Worm (Caenorhabditis elegans) whole organism, L3 larva: ENCODE measurements around the gene rbx-1.

Experiments
- R02D3.7 ChIP-seq: fragments of 150-350 bp; optimal IDR thresholded peaks from 2 replicates; lab custom pipeline; 2014; ENCODE audit warnings: missing biosample characterization, missing genetic modification characterization
- aly-2 ChIP-seq: fragments of 150-350 bp; optimal IDR thresholded peaks from 2 replicates; lab custom pipeline; 2014; ENCODE audit warnings: missing biosample characterization, missing genetic modification characterization
- ama-1 ChIP-seq: fragments of 150-350 bp; optimal IDR thresholded peaks from 2 replicates; lab custom pipeline; 2018
- ceh-16 ChIP-seq: sonication (generic microtip); optimal IDR thresholded peaks from 2 replicates; lab custom pipeline; 2017; ENCODE audit warnings: missing biosample characterization, missing genetic modification characterization
- ceh-28 ChIP-seq: fragments of 150-350 bp; optimal IDR thresholded peaks from 2 replicates; lab custom pipeline; 2014; ENCODE audit warnings: missing biosample characterization, missing genetic modification reagents, missing genetic modification characterization
- ceh-9 ChIP-seq: sonication (generic microtip); optimal IDR thresholded peaks from 2 replicates; lab custom pipeline; 2018; ENCODE audit warnings: missing biosample characterization, missing genetic modification characterization
- egl-27 ChIP-seq: sonication (generic microtip); optimal IDR thresholded peaks from 4 replicates; lab custom pipeline; 2017; ENCODE audit warnings: missing biosample characterization, missing genetic modification reagents, missing genetic modification characterization
- egl-5 ChIP-seq: fragments of 150-350 bp; optimal IDR thresholded peaks from 2 replicates; lab custom pipeline; 2017; ENCODE audit warnings: missing biosample characterization, missing genetic modification reagents, missing genetic modification characterization, inconsistent platforms
- elt-1 ChIP-seq: fragments of 150-350 bp; optimal IDR thresholded peaks from 2 replicates; lab custom pipeline; 2014; ENCODE audit warnings: missing biosample characterization, missing genetic modification characterization
- elt-2 ChIP-seq: sonication (generic microtip); optimal IDR thresholded peaks from 2 replicates; lab custom pipeline; 2016; ENCODE audit warnings: missing genetic modification reagents, mild to moderate bottlenecking, missing genetic modification characterization, missing compliant biosample characterization
- elt-3 ChIP-seq, 3 experiments: fragments of 150-350 bp in 1 of 3; sonication (generic microtip) in 2 of 3; optimal IDR thresholded peaks; 2 replicates in 2 of 3; 4 replicates in 1 of 3; lab custom pipeline; 2014 to 2017; ENCODE audit warnings: missing biosample characterization in 3 of 3, missing genetic modification characterization in 3 of 3
- fkh-2 ChIP-seq: fragments of 150-350 bp; optimal IDR thresholded peaks from 2 replicates; lab custom pipeline; 2014; ENCODE audit warnings: missing biosample characterization, missing genetic modification reagents, missing genetic modification characterization
- hmg-11 ChIP-seq: sonication (generic microtip); optimal IDR thresholded peaks from 2 replicates; lab custom pipeline; 2016; ENCODE audit warnings: missing genetic modification characterization, missing compliant biosample characterization
- jun-1 ChIP-seq: fragments of 150-350 bp; optimal IDR thresholded peaks from 2 replicates; lab custom pipeline; 2014; ENCODE audit warnings: missing biosample characterization, missing genetic modification reagents, missing genetic modification characterization
- lin-39 ChIP-seq: fragments of 150-350 bp; optimal IDR thresholded peaks from 2 replicates; lab custom pipeline; 2018; ENCODE audit warnings: missing biosample characterization, missing genetic modification reagents, missing genetic modification characterization
- lsy-12 ChIP-seq: sonication (generic microtip); optimal IDR thresholded peaks from 2 replicates; lab custom pipeline; 2016; ENCODE audit warnings: mild to moderate bottlenecking, missing genetic modification characterization, missing compliant biosample characterization
- mdl-1 ChIP-seq: fragments of 150-350 bp; optimal IDR thresholded peaks from 2 replicates; lab custom pipeline; 2014; ENCODE audit warnings: missing biosample characterization, missing genetic modification characterization
- mml-1 ChIP-seq: fragments of 150-350 bp; sonication (generic microtip); optimal IDR thresholded peaks from 3 replicates; lab custom pipeline; 2014; ENCODE audit warnings: missing biosample characterization, missing genetic modification characterization
- nfya-1 ChIP-seq: sonication (generic microtip); optimal IDR thresholded peaks from 2 replicates; lab custom pipeline; 2017; ENCODE audit warnings: missing genetic modification characterization, mild to moderate bottlenecking, missing compliant biosample characterization, antibody characterized with exemption, moderate library complexity; ENCODE audit not compliant: insufficient read depth
- nhr-23 ChIP-seq: fragments of 150-350 bp; optimal IDR thresholded peaks from 2 replicates; lab custom pipeline; 2014; ENCODE audit warnings: missing biosample characterization, missing genetic modification reagents, missing genetic modification characterization
- nhr-237 ChIP-seq: fragments of 150-350 bp; optimal IDR thresholded peaks from 2 replicates; lab custom pipeline; 2014; ENCODE audit warnings: missing biosample characterization, missing genetic modification characterization
- nhr-28 ChIP-seq: fragments of 150-350 bp; optimal IDR thresholded peaks from 2 replicates; lab custom pipeline; 2014; ENCODE audit warnings: missing biosample characterization, missing genetic modification characterization
- nhr-43 ChIP-seq: sonication (generic microtip); optimal IDR thresholded peaks from 2 replicates; lab custom pipeline; 2016; ENCODE audit warnings: mild to moderate bottlenecking, missing genetic modification characterization, missing compliant biosample characterization; ENCODE audit not compliant: poor library complexity, severe bottlenecking
- nhr-67 ChIP-seq: fragments of 150-350 bp; optimal IDR thresholded peaks from 2 replicates; lab custom pipeline; 2014; ENCODE audit warnings: missing biosample characterization, missing genetic modification characterization
- nhr-76 ChIP-seq: fragments of 150-350 bp; sonication (generic microtip); optimal IDR thresholded peaks from 5 replicates; lab custom pipeline; 2014; ENCODE audit warnings: missing biosample characterization, missing genetic modification characterization
- nhr-77 ChIP-seq: fragments of 150-350 bp; optimal IDR thresholded peaks from 2 replicates; lab custom pipeline; 2014; ENCODE audit warnings: missing biosample characterization, missing genetic modification characterization
- pha-4 ChIP-seq: fragments of 150-350 bp; optimal IDR thresholded peaks from 2 replicates; lab custom pipeline; 2014; ENCODE audit warnings: missing biosample characterization, missing genetic modification reagents, missing genetic modification characterization
- pqm-1 ChIP-seq: fragments of 150-350 bp; optimal IDR thresholded peaks from 2 replicates; lab custom pipeline; 2017; ENCODE audit warnings: missing biosample characterization, missing genetic modification characterization, inconsistent platforms
- sea-2 ChIP-seq: fragments of 150-350 bp; sonication (generic microtip); optimal IDR thresholded peaks from 4 replicates; lab custom pipeline; 2014; ENCODE audit warnings: missing biosample characterization, missing genetic modification reagents, missing genetic modification characterization
- skn-1 ChIP-seq: fragments of 150-350 bp; optimal IDR thresholded peaks from 2 replicates; lab custom pipeline; 2014; ENCODE audit warnings: missing biosample characterization, missing genetic modification characterization
- tbx-2 ChIP-seq: sonication (generic microtip); optimal IDR thresholded peaks from 2 replicates; lab custom pipeline; 2016; ENCODE audit warnings: mild to moderate bottlenecking, missing genetic modification characterization, missing compliant biosample characterization
- unc-39 ChIP-seq: sonication (generic microtip); optimal IDR thresholded peaks from 4 replicates; lab custom pipeline; 2017; ENCODE audit warnings: missing biosample characterization, missing genetic modification characterization
- zag-1 ChIP-seq: fragments of 150-350 bp; optimal IDR thresholded peaks from 2 replicates; lab custom pipeline; 2014; ENCODE audit warnings: missing biosample characterization, missing genetic modification characterization
- ztf-11 ChIP-seq: fragments of 150-350 bp; optimal IDR thresholded peaks from 2 replicates; lab custom pipeline; 2014; ENCODE audit warnings: missing biosample characterization, missing genetic modification characterization
- ztf-4 ChIP-seq: fragments of 150-350 bp; optimal IDR thresholded peaks from 2 replicates; lab custom pipeline; 2014; ENCODE audit warnings: missing biosample characterization, missing genetic modification characterization

Gene rbx-1

ce11 chrV:9663948-9664347, 26.4 kb downstream of the rbx-1 start:
- TF ChIP-seq egl-27 (tag; lab: Kevin White, UChicago): no peak
- TF ChIP-seq ztf-4: no peak
- TF ChIP-seq nhr-67 (tag; lab: Kevin White, UChicago): no peak
- TF ChIP-seq sea-2 (GFP tag; lab: Kevin White, UChicago): no peak
- no peak for TF ChIP-seq hmg-11 (tag; lab: Kevin White, UChicago)
- TF ChIP-seq egl-5 (tag; lab: Kevin White, UChicago): no peak
- TF ChIP-seq tbx-2 (tag; lab: Kevin White, UChicago): no peak
- TF ChIP-seq aly-2 (tag; lab: Kevin White, UChicago): no peak
- TF ChIP-seq mml-1 (tag; lab: Kevin White, UChicago): no peak
- no peak for TF ChIP-seq elt-3 (tag; optimal IDR thresholded peaks at IDR 0.05; lab: Kevin White, UChicago)
- TF ChIP-seq ama-1 (lab: Kevin White, UChicago): no peak
- TF ChIP-seq unc-39 (tag; lab: Kevin White, UChicago): no peak
- no peak for TF ChIP-seq ztf-11
- TF ChIP-seq lin-39 (tag; lab: Kevin White, UChicago): no peak
- TF ChIP-seq pqm-1 (tag; lab: Kevin White, UChicago): no peak
- TF ChIP-seq nhr-237 (tag; lab: Kevin White, UChicago): no peak
- no peak for TF ChIP-seq nhr-77 (tag; lab: Kevin White, UChicago)
- TF ChIP-seq nfya-1 (tag; lab: Kevin White, UChicago): no peak
- no peak for TF ChIP-seq zag-1 (tag; lab: Kevin White, UChicago)
- no peak for TF ChIP-seq nhr-43 (tag; lab: Kevin White, UChicago)
- TF ChIP-seq, all 47 proteins: peak for 0

- TF ChIP-seq lsy-12 (no peak), nhr-43 (tag; lab: Kevin White, UChicago) (no peak), ztf-4 (no peak), skn-1 (tag; lab: Kevin White, UChicago) (no peak), nhr-67 (tag; lab: Kevin White, UChicago) (no peak), nhr-237 (tag; lab: Kevin White, UChicago) (no peak), zag-1 (tag; lab: Kevin White, UChicago) (no peak), pqm-1 (tag; lab: Kevin White, UChicago) (no peak), ceh-16 (tag; lab: Kevin White, UChicago) (no peak), jun-1 (tag; lab: Kevin White, UChicago) (no peak), egl-5 (tag; lab: Kevin White, UChicago) (no peak)
- TF ChIP-seq, all 47 proteins: peak for 0
Measured at ce11 chrV:9661514-9661913, 28.8 kb downstream of the rbx-1 start, which contains the start of gene pitr-4. pitr-4 (minus strand) TSS chrV:9661614.

- no peak for TF ChIP-seq sea-2 (GFP tag; lab: Kevin White, UChicago)
- no peak for TF ChIP-seq lin-39 (tag; lab: Kevin White, UChicago)
- TF ChIP-seq nhr-23: peak; percentile 73
- no peak for TF ChIP-seq ceh-9 (tag; lab: Kevin White, UChicago)
- no peak for TF ChIP-seq R02D3.7 (tag; lab: Kevin White, UChicago)
- no peak for TF ChIP-seq nhr-237 (tag; lab: Kevin White, UChicago)
- TF ChIP-seq ztf-4: no peak
- TF ChIP-seq elt-2 (tag; lab: Kevin White, UChicago): no peak
- no peak for TF ChIP-seq fkh-2 (tag; lab: Kevin White, UChicago)
- TF ChIP-seq nhr-76 (tag; lab: Kevin White, UChicago): no peak
- no peak for TF ChIP-seq zag-1 (tag; lab: Kevin White, UChicago)
- peak; percentile 74 for TF ChIP-seq nhr-43 (tag; lab: Kevin White, UChicago)
- TF ChIP-seq elt-3 (tag; optimal IDR thresholded peaks at IDR 0.05; lab: Kevin White, UChicago): peak; percentile 28 to 93 (median 71)
- TF ChIP-seq nhr-28 (tag; lab: Kevin White, UChicago): no peak
- no peak for TF ChIP-seq unc-39 (tag; lab: Kevin White, UChicago)
- TF ChIP-seq aly-2 (tag; lab: Kevin White, UChicago): no peak
- no peak for TF ChIP-seq mdl-1 (tag; lab: Kevin White, UChicago)
Measured at ce11 chrV:9654154-9654805, 36.0 kb downstream of the rbx-1 start, which contains the start of gene cyp-29A4. cyp-29A4 (plus strand) TSS chrV:9654755.

- TF ChIP-seq sea-2 (GFP tag; lab: Kevin White, UChicago) (no peak), nhr-76 (tag; lab: Kevin White, UChicago) (no peak), pqm-1 (tag; lab: Kevin White, UChicago) (no peak), ama-1 (lab: Kevin White, UChicago) (no peak), pha-4 (tag; lab: Kevin White, UChicago) (no peak), hmg-11 (tag; lab: Kevin White, UChicago) (no peak), lsy-12 (no peak), nhr-67 (tag; lab: Kevin White, UChicago) (no peak), ceh-9 (tag; lab: Kevin White, UChicago) (no peak), ztf-4 (no peak), unc-39 (tag; lab: Kevin White, UChicago) (no peak), fkh-2 (tag; lab: Kevin White, UChicago) (no peak), nhr-237 (tag; lab: Kevin White, UChicago) (no peak), nhr-77 (tag; lab: Kevin White, UChicago) (no peak), elt-1 (no peak), skn-1 (tag; lab: Kevin White, UChicago) (no peak), ceh-28 (tag; lab: Kevin White, UChicago) (no peak)
Measured at ce11 chrV:9651294-9651693, 39.0 kb downstream of the rbx-1 start, which contains the start of gene T06E4.21. T06E4.21 (plus strand) TSS chrV:9651594.
